Worm (Caenorhabditis elegans): ENCODE measurements around the gene srpa-68.

DNA sequence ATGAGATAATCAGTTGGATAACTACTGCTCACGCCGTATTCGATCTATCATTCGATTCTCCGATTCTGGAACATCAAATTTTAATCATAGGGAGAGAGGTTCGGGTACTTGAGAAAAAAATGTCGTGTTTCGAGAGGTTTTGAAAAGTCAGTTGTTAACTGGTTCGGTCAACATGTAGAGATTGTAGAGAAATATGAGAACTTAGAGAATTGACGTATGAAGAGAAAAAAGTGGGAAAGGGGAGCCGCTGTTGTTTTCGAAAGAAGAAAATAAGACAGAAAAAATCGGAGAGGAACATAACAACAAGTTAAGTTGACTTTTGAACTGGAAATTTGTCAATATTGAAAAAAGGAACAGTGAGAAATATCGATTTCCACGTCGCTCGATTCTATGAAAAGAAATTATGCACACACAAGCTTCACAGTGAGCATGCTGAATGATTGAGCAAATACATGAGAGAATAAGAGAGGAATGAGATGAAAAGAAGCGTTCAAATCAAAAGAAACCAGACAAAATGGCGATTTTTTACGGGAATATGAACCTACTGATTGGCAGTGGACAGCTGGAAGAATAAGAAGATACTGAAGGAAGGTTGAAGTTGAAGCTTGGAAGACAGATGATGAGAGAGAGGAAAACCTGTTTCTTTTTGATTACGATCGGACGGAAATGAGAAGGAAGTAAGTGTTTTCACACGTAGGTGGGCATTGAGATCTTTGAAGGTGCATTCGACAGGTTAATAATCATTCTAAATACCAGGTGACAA lies 46.3 kb downstream of the srpa-68 start, which contains the start of the genes T04H1.13, slfl-5 and rad-50:
- no peak for TF ChIP-seq elt-1 (tag; optimal IDR thresholded peaks at IDR 0.05)
- no peak for TF ChIP-seq fos-1 (tag; optimal IDR thresholded peaks at IDR 0.05)
- TF ChIP-seq lin-39 (tag; optimal IDR thresholded peaks at IDR 0.05): no peak
- TF ChIP-seq nhr-12 (tag; optimal IDR thresholded peaks at IDR 0.05): no peak
- peak; percentile 96 for TF ChIP-seq pha-4 (tag; optimal IDR thresholded peaks at IDR 0.05)
- no peak for TF ChIP-seq nhr-28 (tag; optimal IDR thresholded peaks at IDR 0.05)
- TF ChIP-seq ztf-11 (tag; optimal IDR thresholded peaks at IDR 0.05): no peak
- no peak for TF ChIP-seq ama-1 (optimal IDR thresholded peaks at IDR 0.05)
- no peak for TF ChIP-seq daf-12 (tag; optimal IDR thresholded peaks at IDR 0.05)
